Fruit fly (Drosophila melanogaster) whole organism, embryonic: ENCODE measurements around the gene Rbcn-3B.

ENCODE experiments used
- CG11723 ChIP-seq: fragments of 200-800 bp; sonication (Bioruptor generic); optimal IDR thresholded peaks from 2 replicates; lab custom pipeline; 2017; ENCODE audit warnings: missing biosample characterization, mild to moderate bottlenecking, missing genetic modification characterization
- CG12104 ChIP-seq: fragments of 200-800 bp; sonication (Bioruptor generic); optimal IDR thresholded peaks from 3 replicates; lab custom pipeline; 2016; ENCODE audit warnings: missing biosample characterization, missing genetic modification characterization
- CG12942 ChIP-seq: fragments of 200-800 bp; sonication (Bioruptor generic); optimal IDR thresholded peaks from 3 replicates; lab custom pipeline; 2016; ENCODE audit warnings: missing biosample characterization, missing genetic modification characterization
- CG1603 ChIP-seq: fragments of 200-800 bp; sonication (Bioruptor generic); optimal IDR thresholded peaks from 2 replicates; lab custom pipeline; 2019; ENCODE audit warnings: missing biosample characterization, mild to moderate bottlenecking, missing genetic modification characterization, moderate library complexity
- CG17568 ChIP-seq: fragments of 200-800 bp; sonication (Bioruptor generic); optimal IDR thresholded peaks from 2 replicates; lab custom pipeline; 2018; ENCODE audit warnings: missing biosample characterization, mild to moderate bottlenecking, missing genetic modification characterization, moderate library complexity
- CG34376 ChIP-seq: fragments of 200-800 bp; sonication (Bioruptor generic); optimal IDR thresholded peaks from 2 replicates; lab custom pipeline; 2018; ENCODE audit warnings: missing biosample characterization, mild to moderate bottlenecking, missing genetic modification characterization
- CG4424 ChIP-seq: fragments of 200-800 bp; sonication (Bioruptor generic); optimal IDR thresholded peaks from 3 replicates; lab custom pipeline; 2016; ENCODE audit warnings: missing biosample characterization, missing genetic modification characterization
- CG4730 ChIP-seq: fragments of 200-800 bp; sonication (Bioruptor generic); IDR thresholded peaks from 2 replicates; pipeline ENCODE4 v1.3.6; 2022; ENCODE audit warnings: missing biosample characterization, missing genetic modification characterization
- CG6175 ChIP-seq: fragments of 200-800 bp; sonication (Bioruptor generic); IDR thresholded peaks from 3 replicates; pipeline ENCODE4 v1.3.6; 2022; ENCODE audit warnings: missing biosample characterization, missing genetic modification characterization
- CG6272 ChIP-seq: fragments of 200-800 bp; sonication (Bioruptor generic); IDR thresholded peaks from 2 replicates; pipeline ENCODE4 v1.3.6; 2022; ENCODE audit warnings: missing biosample characterization, missing genetic modification characterization
- D19B ChIP-seq: fragments of 200-800 bp; sonication (Bioruptor generic); optimal IDR thresholded peaks from 2 replicates; lab custom pipeline; 2017; ENCODE audit warnings: missing biosample characterization, mild to moderate bottlenecking, missing genetic modification characterization
- Dbx ChIP-seq: fragments of 200-800 bp; sonication (Bioruptor generic); IDR thresholded peaks from 3 replicates; pipeline ENCODE4 v1.3.6; 2022; ENCODE audit warnings: missing biosample characterization, missing genetic modification characterization
- Fer1 ChIP-seq: fragments of 200-800 bp; sonication (Bioruptor generic); optimal IDR thresholded peaks from 2 replicates; lab custom pipeline; 2017; ENCODE audit warnings: missing biosample characterization, mild to moderate bottlenecking, missing genetic modification characterization
- HHEX ChIP-seq: fragments of 200-800 bp; sonication (Bioruptor generic); optimal IDR thresholded peaks from 3 replicates; lab custom pipeline; 2017; ENCODE audit warnings: missing biosample characterization, mild to moderate bottlenecking, missing genetic modification characterization, missing genetic modification reagents
- HLHmδ ChIP-seq: fragments of 200-800 bp; sonication (Bioruptor generic); optimal IDR thresholded peaks from 2 replicates; lab custom pipeline; 2018; ENCODE audit warnings: missing biosample characterization, mild to moderate bottlenecking, missing genetic modification characterization, moderate library complexity
- Jarid2 ChIP-seq: fragments of 200-800 bp; sonication (Bioruptor generic); optimal IDR thresholded peaks from 3 replicates; lab custom pipeline; 2017; ENCODE audit warnings: mild to moderate bottlenecking, missing biosample characterization, missing genetic modification reagents, missing genetic modification characterization
- MTF-1 ChIP-seq: fragments of 200-800 bp; sonication (Bioruptor generic); optimal IDR thresholded peaks from 2 replicates; lab custom pipeline; 2018; ENCODE audit warnings: missing biosample characterization, mild to moderate bottlenecking, missing genetic modification characterization, borderline replicate concordance
- Mes4 ChIP-seq: fragments of 200-800 bp; sonication (Bioruptor generic); optimal IDR thresholded peaks from 2 replicates; lab custom pipeline; 2016; ENCODE audit warnings: missing biosample characterization, missing genetic modification characterization
- Mrtf ChIP-seq: fragments of 200-800 bp; sonication (Bioruptor generic); IDR thresholded peaks from 3 replicates; pipeline ENCODE4 v1.3.6; 2022; ENCODE audit warnings: missing biosample characterization, missing genetic modification characterization
- Neu2 ChIP-seq: fragments of 200-800 bp; sonication (Bioruptor generic); optimal IDR thresholded peaks from 3 replicates; lab custom pipeline; 2016; ENCODE audit warnings: missing biosample characterization, missing genetic modification characterization, borderline replicate concordance
- Sox102F ChIP-seq: fragments of 200-800 bp; sonication (Bioruptor generic); optimal IDR thresholded peaks from 2 replicates; lab custom pipeline; 2018; ENCODE audit warnings: missing biosample characterization, mild to moderate bottlenecking, missing genetic modification characterization, moderate library complexity
- Tbp ChIP-seq: fragments of >200 bp; optimal IDR thresholded peaks from 2 replicates; lab custom pipeline; 2018; ENCODE audit warnings: missing biosample characterization, missing genetic modification characterization
- Xrp1 ChIP-seq: fragments of 200-800 bp; sonication (Bioruptor generic); IDR thresholded peaks from 2 replicates; pipeline ENCODE4 v1.3.6; 2022; ENCODE audit warnings: missing biosample characterization, missing genetic modification characterization
- abd-A ChIP-seq: fragments of 200-800 bp; sonication (Bioruptor generic); optimal IDR thresholded peaks from 3 replicates; lab custom pipeline; 2019; ENCODE audit warnings: missing biosample characterization, mild to moderate bottlenecking, missing genetic modification characterization, moderate library complexity
- az2 ChIP-seq: fragments of 200-800 bp; sonication (Bioruptor generic); optimal IDR thresholded peaks from 3 replicates; lab custom pipeline; 2016; ENCODE audit warnings: missing biosample characterization, missing genetic modification characterization
- cato ChIP-seq: fragments of 200-800 bp; sonication (Bioruptor generic); optimal IDR thresholded peaks from 2 replicates; lab custom pipeline; 2016; ENCODE audit warnings: missing biosample characterization, missing genetic modification characterization, borderline replicate concordance
- chn ChIP-seq: fragments of 200-800 bp; sonication (Bioruptor generic); optimal IDR thresholded peaks from 2 replicates; lab custom pipeline; 2016; ENCODE audit warnings: missing biosample characterization, missing genetic modification characterization
- croc ChIP-seq: fragments of 200-800 bp; sonication (Bioruptor generic); conservative IDR thresholded peaks from 3 replicates; pipeline ENCODE4 v1.3.6; 2022; ENCODE audit warnings: missing biosample characterization, missing genetic modification characterization
- eyg ChIP-seq: fragments of 200-800 bp; sonication (Bioruptor generic); optimal IDR thresholded peaks from 3 replicates; lab custom pipeline; 2016; ENCODE audit warnings: missing biosample characterization, missing genetic modification characterization
- fd3F ChIP-seq: fragments of 200-800 bp; sonication (Bioruptor generic); optimal IDR thresholded peaks from 2 replicates; lab custom pipeline; 2018; ENCODE audit warnings: missing biosample characterization, mild to moderate bottlenecking, missing genetic modification characterization, moderate library complexity
- gcm2 ChIP-seq: fragments of 200-800 bp; sonication (Bioruptor generic); optimal IDR thresholded peaks from 2 replicates; lab custom pipeline; 2016; ENCODE audit warnings: missing biosample characterization, missing genetic modification characterization
- gem ChIP-seq: fragments of 200-800 bp; sonication (Bioruptor generic); optimal IDR thresholded peaks from 2 replicates; lab custom pipeline; 2019; ENCODE audit warnings: missing biosample characterization, mild to moderate bottlenecking, missing genetic modification characterization, moderate library complexity
- grau ChIP-seq: fragments of 200-800 bp; optimal IDR thresholded peaks from 3 replicates; lab custom pipeline; 2019; ENCODE audit warnings: missing biosample characterization, mild to moderate bottlenecking, missing genetic modification characterization, moderate library complexity
- jigr1 ChIP-seq: fragments of 200-800 bp; sonication (Bioruptor generic); IDR thresholded peaks from 3 replicates; pipeline ENCODE4 v1.3.6; 2022; ENCODE audit warnings: missing biosample characterization, missing genetic modification characterization
- lov ChIP-seq, 2 experiments: fragments of 200-800 bp in 1 of 2; fragments of >200 bp in 1 of 2; sonication (Bioruptor generic) in 1 of 2; IDR thresholded peaks in 1 of 2; optimal IDR thresholded peaks in 1 of 2; 2 replicates in 1 of 2; 3 replicates in 1 of 2; pipeline versions ENCODE4 v1.3.6 to Lab custom; 2017 to 2022; ENCODE audit warnings: missing biosample characterization in 1 of 2, missing genetic modification characterization in 1 of 2
- org-1 ChIP-seq: fragments of 200-800 bp; sonication (Bioruptor generic); optimal IDR thresholded peaks from 2 replicates; lab custom pipeline; 2017; ENCODE audit warnings: missing biosample characterization, missing genetic modification characterization
- pho ChIP-seq: fragments of 200-800 bp; sonication (Bioruptor generic); optimal IDR thresholded peaks from 2 replicates; lab custom pipeline; 2016; ENCODE audit warnings: missing biosample characterization, missing genetic modification characterization
- pros ChIP-seq: fragments of 200-800 bp; sonication (Bioruptor generic); optimal IDR thresholded peaks from 3 replicates; lab custom pipeline; 2019; ENCODE audit warnings: missing biosample characterization, mild to moderate bottlenecking, missing genetic modification characterization, moderate library complexity
- pzg ChIP-seq: fragments of 200-800 bp; sonication (Bioruptor generic); optimal IDR thresholded peaks from 3 replicates; lab custom pipeline; 2018; ENCODE audit warnings: missing biosample characterization, mild to moderate bottlenecking, missing genetic modification characterization, moderate library complexity
- ro ChIP-seq: fragments of 200-800 bp; sonication (Bioruptor generic); IDR thresholded peaks from 2 replicates; pipeline ENCODE4 v1.3.6; 2022; ENCODE audit warnings: missing biosample characterization, missing genetic modification characterization
- slbo ChIP-seq: fragments of 200-800 bp; sonication (Bioruptor generic); IDR thresholded peaks from 2 replicates; pipeline ENCODE4 v1.3.6; 2022; ENCODE audit warnings: missing biosample characterization, missing genetic modification characterization
- sr ChIP-seq: fragments of 200-800 bp; sonication (Bioruptor generic); IDR thresholded peaks from 3 replicates; pipeline ENCODE4 v1.3.6; 2022; ENCODE audit warnings: missing biosample characterization, missing genetic modification characterization
- stwl ChIP-seq: fragments of 200-800 bp; sonication (Bioruptor generic); optimal IDR thresholded peaks from 3 replicates; lab custom pipeline; 2018; ENCODE audit warnings: missing biosample characterization, mild to moderate bottlenecking, missing genetic modification characterization, moderate library complexity
- tgo ChIP-seq: fragments of 200-800 bp; sonication (Bioruptor generic); IDR thresholded peaks from 3 replicates; pipeline ENCODE4 v1.3.6; 2022; ENCODE audit warnings: missing biosample characterization, missing genetic modification characterization
- tin ChIP-seq: fragments of 200-800 bp; sonication (Bioruptor generic); optimal IDR thresholded peaks from 3 replicates; lab custom pipeline; 2016; ENCODE audit warnings: missing biosample characterization, missing genetic modification characterization
- tup ChIP-seq: fragments of 200-800 bp; sonication (Bioruptor generic); optimal IDR thresholded peaks from 2 replicates; lab custom pipeline; 2016; ENCODE audit warnings: missing biosample characterization, mild to moderate bottlenecking, missing genetic modification characterization, moderate library complexity
- unc-4 ChIP-seq: fragments of 200-800 bp; sonication (Bioruptor generic); IDR thresholded peaks from 2 replicates; pipeline ENCODE4 v1.3.6; 2022; ENCODE audit warnings: missing biosample characterization, missing genetic modification characterization; ENCODE audit not compliant: partially characterized antibody
- yki ChIP-seq: fragments of >200 bp; optimal IDR thresholded peaks from 3 replicates; lab custom pipeline; 2018
- zen ChIP-seq: fragments of 200-800 bp; sonication (Bioruptor generic); optimal IDR thresholded peaks from 3 replicates; lab custom pipeline; 2018; ENCODE audit warnings: missing biosample characterization, mild to moderate bottlenecking, missing genetic modification characterization, moderate library complexity

The Rbcn-3B gene

DNA sequence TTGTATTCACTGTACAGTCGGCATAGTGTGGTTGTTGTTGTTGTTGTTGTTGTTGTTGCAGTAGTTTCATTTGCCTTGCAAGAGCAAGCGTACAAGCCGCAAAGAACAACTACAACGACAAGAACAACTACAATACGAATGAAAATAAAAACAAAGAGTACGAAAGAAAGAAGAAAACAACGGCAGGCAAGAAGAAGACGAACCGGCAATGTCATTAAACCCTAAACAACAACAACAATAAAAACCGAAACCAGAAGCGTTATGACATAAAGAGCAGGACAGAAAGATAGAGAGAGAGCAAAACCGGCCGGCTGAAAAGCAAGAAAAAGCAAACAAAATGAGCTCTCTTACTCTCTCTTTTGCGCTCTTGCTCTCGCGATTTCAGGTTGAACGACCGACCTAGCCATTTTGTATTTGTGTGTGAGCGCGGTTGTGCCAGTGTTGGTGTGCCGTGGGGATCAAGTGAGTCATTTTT lies 39.2 kb downstream of the Rbcn-3B start (continued):
- no peak for TF ChIP-seq pho
- TF ChIP-seq tgo (GFP tag; lab: Robert Waterston, UW): no peak

DNA sequence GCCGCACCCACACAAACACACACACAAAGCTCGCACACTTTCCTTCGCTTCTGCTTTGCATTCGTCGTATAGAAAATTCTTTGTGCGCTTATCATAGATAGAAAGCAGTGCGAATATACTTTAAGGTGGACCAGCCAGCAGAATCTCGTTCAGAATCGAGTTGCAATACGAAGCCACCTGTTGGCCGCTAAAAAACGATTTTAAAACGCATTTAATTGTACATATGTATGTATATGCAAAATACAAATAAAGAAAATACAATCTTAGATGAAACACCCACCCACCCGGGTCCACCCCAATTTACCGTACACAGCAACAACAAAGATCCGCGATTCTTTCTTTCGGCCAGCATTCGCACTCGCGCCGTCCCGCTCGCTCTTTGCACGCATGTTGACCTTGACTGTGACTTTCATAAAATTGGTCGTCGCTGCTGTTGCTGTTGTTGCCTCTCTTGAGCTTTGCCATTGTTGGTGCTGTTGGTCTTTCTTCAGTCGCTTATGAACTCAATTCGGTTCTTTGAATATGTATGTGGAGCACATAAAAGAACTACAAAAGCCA lies 39.9 kb downstream of the Rbcn-3B start:
- TF ChIP-seq Sox102F (GFP tag; lab: Kevin White, UChicago): peak; percentile 27
- no peak for TF ChIP-seq CG12942
- TF ChIP-seq Fer1: peak; percentile 70
- TF ChIP-seq ro: no peak
- TF ChIP-seq MTF-1 (GFP tag; lab: Kevin White, UChicago): no peak
- peak; percentile 49 for TF ChIP-seq fd3F (GFP tag; lab: Kevin White, UChicago)
- TF ChIP-seq stwl: no peak
- no peak for TF ChIP-seq croc (GFP tag; lab: Robert Waterston, UW)
- no peak for TF ChIP-seq az2 (GFP tag; lab: Kevin White, UChicago)
- no peak for TF ChIP-seq pzg (GFP tag; lab: Kevin White, UChicago)
- peak; percentile 49 for TF ChIP-seq HHEX (GFP tag; lab: Kevin White, UChicago)
- no peak for TF ChIP-seq HLHmδ (GFP tag; lab: Kevin White, UChicago)
- peak; percentile 62 for TF ChIP-seq grau (tag; lab: Kevin White, UChicago)
- peak; percentile 73; the same call in 2 of the 3 replicates for TF ChIP-seq Dbx (GFP tag; lab: Robert Waterston, UW)
- no peak for TF ChIP-seq unc-4 (GFP tag; lab: Robert Waterston, UW)
- peak; percentile 11 for TF ChIP-seq CG4424 (GFP tag; lab: Kevin White, UChicago)
- TF ChIP-seq Mes4: no peak
- no peak for TF ChIP-seq Jarid2 (GFP tag; lab: Kevin White, UChicago)
- TF ChIP-seq zen (tag; lab: Kevin White, UChicago): no peak
- TF ChIP-seq tin (GFP tag; lab: Kevin White, UChicago): no peak
- TF ChIP-seq pros (GFP tag; lab: Kevin White, UChicago): no peak
- no peak for TF ChIP-seq CG17568 (GFP tag; lab: Kevin White, UChicago)
- TF ChIP-seq yki (lab: Kevin White, UChicago): no peak
- TF ChIP-seq eyg: no peak
- TF ChIP-seq Tbp (GFP tag; lab: Kevin White, UChicago): no peak
- TF ChIP-seq chn (GFP tag; lab: Kevin White, UChicago): no peak
- no peak for TF ChIP-seq CG6272 (GFP tag; lab: Robert Waterston, UW)
- TF ChIP-seq Neu2: no peak
- no peak for TF ChIP-seq Mrtf (GFP tag; lab: Robert Waterston, UW)
- TF ChIP-seq org-1: peak; percentile 65
- no peak for TF ChIP-seq tup (GFP tag; lab: Kevin White, UChicago)
- TF ChIP-seq jigr1: no peak
- peak; percentile 55; the same call in 1 of the 2 replicates for TF ChIP-seq Xrp1 (GFP tag; lab: Robert Waterston, UW)
- peak; percentile 68 for TF ChIP-seq gem (tag; lab: Kevin White, UChicago)
- no peak for TF ChIP-seq CG4730
- TF ChIP-seq CG6175: no peak
- TF ChIP-seq CG34376: no peak
- peak; percentile 66 for TF ChIP-seq D19B
- no peak for TF ChIP-seq lov (optimal IDR thresholded peaks at IDR 0.05; lab: Kevin White, UChicago)
- no peak for TF ChIP-seq lov (GFP tag; IDR thresholded peaks at IDR 0.05; lab: Robert Waterston, UW)
- no peak for TF ChIP-seq abd-A (tag; lab: Kevin White, UChicago)
- no peak for TF ChIP-seq gcm2 (GFP tag; lab: Kevin White, UChicago)
- TF ChIP-seq sr: no peak
- no peak for TF ChIP-seq CG12104 (GFP tag; lab: Kevin White, UChicago)
- TF ChIP-seq CG11723 (GFP tag; lab: Kevin White, UChicago): no peak
- peak; percentile 48 for TF ChIP-seq CG1603
- peak; percentile 81 for TF ChIP-seq slbo (GFP tag; lab: Robert Waterston, UW)
- TF ChIP-seq cato (GFP tag; lab: Kevin White, UChicago): no peak
